Worm (Caenorhabditis elegans): Measurements from ENCODE around the gene fbxb-35.
"Not testable (repeated sequence)": the region's sequence is repeated elsewhere in the genome, so short reads cannot be mapped to it uniquely, and the experiment has no call there.

Gene fbxb-35

DNA sequence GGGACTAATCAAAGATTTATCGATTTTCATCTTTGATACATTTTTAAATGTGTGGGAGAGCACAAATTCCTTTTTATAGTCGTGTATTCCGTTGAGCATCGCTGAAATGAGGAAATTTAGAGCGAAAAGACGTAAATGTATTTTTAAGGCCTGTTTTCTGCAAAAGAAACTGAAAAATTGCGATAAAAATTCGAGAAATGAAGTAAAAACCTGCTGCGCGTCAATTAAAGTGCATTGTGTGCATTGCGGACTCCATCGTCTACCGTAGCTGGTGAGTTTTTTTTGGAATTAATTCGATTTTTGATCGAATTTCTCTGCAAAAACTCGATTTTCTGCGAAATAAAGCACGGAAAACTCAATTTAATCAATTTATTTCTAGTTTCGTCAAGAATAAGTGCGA, 12.2 kb upstream of the fbxb-35 start, which contains the start of gene bath-19:
bath-19 (minus strand) TSS at position 101 of the 400 bp plus-strand sequence.
- TF ChIP-seq mbf-1 (tag; optimal IDR thresholded peaks at IDR 0.05) = no peak
- no peak for TF ChIP-seq nhr-129 (tag; optimal IDR thresholded peaks at IDR 0.05)
- no peak for TF ChIP-seq peb-1 (tag; optimal IDR thresholded peaks at IDR 0.05)
- TF ChIP-seq crh-2 (tag; optimal IDR thresholded peaks at IDR 0.05) = no peak
- no peak for TF ChIP-seq lin-11 (tag; optimal IDR thresholded peaks at IDR 0.05)
- no peak for TF ChIP-seq lin-39 (tag; optimal IDR thresholded peaks at IDR 0.05)
- TF ChIP-seq fos-1 (tag; optimal IDR thresholded peaks at IDR 0.05) = no peak
- no peak for TF ChIP-seq nhr-237 (tag; optimal IDR thresholded peaks at IDR 0.05)
- no peak for TF ChIP-seq nhr-12 (tag; optimal IDR thresholded peaks at IDR 0.05)
- TF ChIP-seq ama-1 (optimal IDR thresholded peaks at IDR 0.05) = no peak

DNA sequence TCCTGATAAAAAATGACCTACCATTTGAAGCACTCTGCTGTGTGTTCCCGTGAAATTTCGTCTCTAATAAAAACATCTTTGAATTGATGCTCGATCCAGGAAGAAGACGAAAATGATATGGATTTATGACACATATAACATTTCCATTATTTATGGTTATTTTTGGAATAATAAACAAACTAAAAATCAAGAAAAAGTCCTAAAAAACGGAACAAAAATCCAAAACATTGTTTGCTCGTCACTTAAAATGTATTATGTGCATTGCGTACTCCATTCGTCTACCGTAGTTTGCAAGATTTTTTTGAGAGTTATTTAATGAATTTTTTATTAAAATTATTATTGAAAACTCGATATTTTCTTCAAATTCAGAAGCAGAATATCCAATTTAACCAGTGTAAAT, 9.0 kb upstream of the fbxb-35 start, which contains the start of gene bath-20:
bath-20 (minus strand) TSS at position 101 of the 400 bp plus-strand sequence.
- no peak for TF ChIP-seq crh-2 (tag; optimal IDR thresholded peaks at IDR 0.05)
- no peak for TF ChIP-seq sma-3 (GFP tag; optimal IDR thresholded peaks at IDR 0.05)
- no peak for TF ChIP-seq dmd-4 (tag; optimal IDR thresholded peaks at IDR 0.05)
- no peak for TF ChIP-seq ztf-4 (tag; optimal IDR thresholded peaks at IDR 0.05)
- TF ChIP-seq snpc-4 (tag; optimal IDR thresholded peaks at IDR 0.05) = no peak
- TF ChIP-seq sma-9 (GFP tag; optimal IDR thresholded peaks at IDR 0.05) = no peak
- TF ChIP-seq sma-9 (tag; optimal IDR thresholded peaks at IDR 0.05) = no peak
- TF ChIP-seq nhr-11 (tag; optimal IDR thresholded peaks at IDR 0.05) = no peak
- TF ChIP-seq ZK546.5 (tag; optimal IDR thresholded peaks at IDR 0.05) = no peak
- TF ChIP-seq zag-1 (tag; optimal IDR thresholded peaks at IDR 0.05) = no peak
- TF ChIP-seq egl-27 (tag; optimal IDR thresholded peaks at IDR 0.05) = no peak
- TF ChIP-seq Y55F3AM.14 (GFP tag; optimal IDR thresholded peaks at IDR 0.05) = no peak
- TF ChIP-seq lin-11 (tag; optimal IDR thresholded peaks at IDR 0.05) = no peak
- TF ChIP-seq mdl-1 (tag; optimal IDR thresholded peaks at IDR 0.05) = no peak
- no peak for TF ChIP-seq mbf-1 (tag; optimal IDR thresholded peaks at IDR 0.05)
- no peak for TF ChIP-seq nhr-25 (tag; optimal IDR thresholded peaks at IDR 0.05)
- no peak for TF ChIP-seq peb-1 (tag; optimal IDR thresholded peaks at IDR 0.05)
- no peak for TF ChIP-seq unc-39 (tag; optimal IDR thresholded peaks at IDR 0.05)

DNA sequence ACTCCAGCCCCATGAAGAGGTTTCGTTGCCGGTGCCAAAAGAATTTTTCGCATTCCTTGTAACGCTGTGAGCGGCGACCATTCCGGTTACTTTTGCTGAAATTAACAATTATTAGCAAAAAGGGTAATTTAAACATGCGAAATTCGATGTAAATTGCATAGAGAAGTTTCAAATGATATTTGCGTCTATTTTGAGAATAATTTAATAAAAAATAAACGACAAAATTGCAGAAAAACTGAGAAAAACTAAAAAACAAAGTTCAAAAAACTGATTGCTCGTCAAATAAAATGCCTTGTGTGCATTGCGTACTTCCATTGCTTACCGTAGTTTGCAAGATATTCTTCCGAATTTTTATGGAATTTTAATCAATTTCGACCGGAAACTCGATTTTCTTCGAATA, 6.0 kb upstream of the fbxb-35 start, which contains the start of gene bath-24:
bath-24 (minus strand) TSS at position 101 of the 400 bp plus-strand sequence.
- TF ChIP-seq sma-3 (GFP tag; optimal IDR thresholded peaks at IDR 0.05) (no peak), nhr-10 (tag; optimal IDR thresholded peaks at IDR 0.05) (no peak), unc-62 (GFP tag; optimal IDR thresholded peaks at IDR 0.05) (no peak), zag-1 (tag; optimal IDR thresholded peaks at IDR 0.05) (no peak), nhr-11 (tag; optimal IDR thresholded peaks at IDR 0.05) (no peak), lin-39 (tag; optimal IDR thresholded peaks at IDR 0.05) (no peak), nhr-23 (tag; optimal IDR thresholded peaks at IDR 0.05) (no peak), nhr-25 (tag; optimal IDR thresholded peaks at IDR 0.05) (no peak), ztf-4 (tag; optimal IDR thresholded peaks at IDR 0.05) (no peak), nhr-6 (tag; optimal IDR thresholded peaks at IDR 0.05) (no peak), Y55F3AM.14 (GFP tag; optimal IDR thresholded peaks at IDR 0.05) (no peak), egl-27 (tag; optimal IDR thresholded peaks at IDR 0.05) (no peak)

DNA sequence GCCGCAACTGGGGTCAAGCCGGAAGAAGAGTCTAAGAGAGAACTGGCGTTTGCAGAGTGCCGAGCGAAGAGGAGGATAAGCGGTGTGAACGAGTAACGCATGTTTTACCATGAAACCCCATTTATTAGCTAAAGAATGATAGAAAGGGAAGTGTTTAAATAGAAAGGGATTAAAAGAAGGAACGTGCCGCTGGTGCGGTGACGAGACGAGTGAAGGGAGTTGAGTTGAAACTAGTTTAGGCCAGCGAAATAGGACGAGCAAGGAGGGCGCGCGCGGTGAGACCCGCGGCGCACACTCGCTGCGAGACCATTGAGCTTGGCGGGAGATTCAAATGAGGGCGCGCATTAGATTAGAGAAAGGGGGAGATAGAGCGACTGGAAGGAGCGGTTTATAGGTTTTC, 4.9 kb upstream of the fbxb-35 start, which contains the start of gene math-1:
math-1 (minus strand) TSS at position 101 of the 400 bp plus-strand sequence.
- TF ChIP-seq lin-39, ceh-16, unc-39 (tag; optimal IDR thresholded peaks at IDR 0.05): not testable (repeated sequence)

DNA sequence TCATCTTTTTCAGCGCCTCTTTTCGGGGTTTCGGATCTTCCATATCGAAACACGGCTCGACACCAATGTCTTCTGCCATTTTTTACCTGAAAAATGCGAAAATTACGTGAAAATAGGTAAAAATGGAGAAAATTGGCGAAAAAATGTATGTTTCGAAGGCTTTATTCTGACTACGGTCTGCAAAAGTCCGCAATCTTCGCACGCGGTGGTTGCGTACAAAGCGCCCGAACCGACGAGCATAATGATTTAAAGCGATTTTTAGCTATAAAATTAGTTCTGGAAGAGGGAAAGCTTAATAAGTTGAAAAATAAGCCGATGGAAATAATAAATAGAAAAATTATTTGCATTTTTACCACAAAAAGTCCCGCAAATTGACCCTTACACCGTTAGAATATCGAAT, 7.5 kb downstream of the fbxb-35 start, which contains the start of gene F07E5.5:
F07E5.5 (minus strand) TSS at position 86 of the 400 bp plus-strand sequence.
- TF ChIP-seq lsy-2 (tag; optimal IDR thresholded peaks at IDR 0.05) (peak; percentile 91 to 97), fos-1 (tag; optimal IDR thresholded peaks at IDR 0.05) (no peak), sma-3 (GFP tag; optimal IDR thresholded peaks at IDR 0.05) (peak; percentile 37), mbf-1 (tag; optimal IDR thresholded peaks at IDR 0.05) (no peak), nhr-21 (tag; optimal IDR thresholded peaks at IDR 0.05) (peak; percentile 15), lin-13 (GFP tag; optimal IDR thresholded peaks at IDR 0.05) (peak; percentile 73), gmeb-1 (tag; optimal IDR thresholded peaks at IDR 0.05) (peak; percentile 56), nhr-129 (tag; optimal IDR thresholded peaks at IDR 0.05) (peak; percentile 12), nhr-25 (tag; optimal IDR thresholded peaks at IDR 0.05) (no peak), blmp-1 (tag; optimal IDR thresholded peaks at IDR 0.05; ENCODE audit: insufficient read depth) (no peak), lin-11 (tag; optimal IDR thresholded peaks at IDR 0.05) (peak; percentile 30), skn-1 (tag; optimal IDR thresholded peaks at IDR 0.05) (no peak), ceh-82 (tag; optimal IDR thresholded peaks at IDR 0.05) (no peak), nhr-10 (tag; optimal IDR thresholded peaks at IDR 0.05) (no peak), unc-55 (GFP tag; optimal IDR thresholded peaks at IDR 0.05) (peak; percentile 68), ztf-11 (tag; optimal IDR thresholded peaks at IDR 0.05) (no peak), crh-2 (tag; optimal IDR thresholded peaks at IDR 0.05) (peak; percentile 5), F13H6.1 (tag; optimal IDR thresholded peaks at IDR 0.05) (peak; percentile 54)
